Worm (Caenorhabditis elegans) whole organism, L1 larva: ENCODE measurements around the gene sdc-2.

ENCODE experiments used
- aha-1 ChIP-seq: fragments of 150-350 bp; optimal IDR thresholded peaks from 2 replicates; lab custom pipeline; 2014; ENCODE audit warnings: missing biosample characterization, missing genetic modification characterization
- ama-1 ChIP-seq: fragments of 150-350 bp; optimal IDR thresholded peaks from 2 replicates; lab custom pipeline; 2014
- ces-1 ChIP-seq: fragments of 150-350 bp; optimal IDR thresholded peaks from 2 replicates; lab custom pipeline; 2014; ENCODE audit warnings: missing biosample characterization, missing genetic modification reagents, missing genetic modification characterization
- isw-1 ChIP-seq: fragments of 200-800 bp; sonication (Bioruptor generic); IDR thresholded peaks from 2 replicates; pipeline ENCODE4 v1.3.6; 2022; ENCODE audit warnings: missing genetic modification characterization, missing compliant biosample characterization
- mdl-1 ChIP-seq, 2 experiments: fragments of 150-350 bp; optimal IDR thresholded peaks; 2 replicates each; lab custom pipeline; 2014 to 2017; ENCODE audit warnings: missing biosample characterization in 2 of 2, missing genetic modification characterization in 2 of 2, inconsistent platforms in 1 of 2
- mef-2 ChIP-seq: fragments of 150-350 bp; optimal IDR thresholded peaks from 2 replicates; lab custom pipeline; 2014; ENCODE audit warnings: missing biosample characterization, missing genetic modification characterization
- mep-1 ChIP-seq: fragments of 150-350 bp; optimal IDR thresholded peaks from 2 replicates; lab custom pipeline; 2014; ENCODE audit warnings: missing biosample characterization, missing genetic modification characterization
- nhr-237 ChIP-seq: fragments of 150-350 bp; optimal IDR thresholded peaks from 2 replicates; lab custom pipeline; 2014; ENCODE audit warnings: missing biosample characterization, missing genetic modification characterization
- nhr-71 ChIP-seq: sonication (generic microtip); optimal IDR thresholded peaks from 2 replicates; lab custom pipeline; 2016; ENCODE audit warnings: mild to moderate bottlenecking, missing genetic modification characterization, moderate library complexity, missing compliant biosample characterization
- nhr-76 ChIP-seq: sonication (generic microtip); optimal IDR thresholded peaks from 2 replicates; lab custom pipeline; 2017; ENCODE audit warnings: missing biosample characterization, missing genetic modification characterization
- nhr-84 ChIP-seq: sonication (generic microtip); optimal IDR thresholded peaks from 2 replicates; lab custom pipeline; 2017; ENCODE audit warnings: missing biosample characterization, missing genetic modification characterization
- nhr-90 ChIP-seq: sonication (generic microtip); optimal IDR thresholded peaks from 2 replicates; lab custom pipeline; 2016; ENCODE audit warnings: mild to moderate bottlenecking, missing genetic modification characterization, missing compliant biosample characterization; ENCODE audit not compliant: poor library complexity
- pax-3 ChIP-seq: fragments of 200-800 bp; sonication (Bioruptor generic); optimal IDR thresholded peaks from 2 replicates; lab custom pipeline; 2018; ENCODE audit warnings: mild to moderate bottlenecking, missing genetic modification characterization, moderate library complexity, missing compliant biosample characterization
- unc-62 ChIP-seq: fragments of 150-350 bp; optimal IDR thresholded peaks from 2 replicates; lab custom pipeline; 2014; ENCODE audit warnings: missing biosample characterization, missing genetic modification reagents, missing genetic modification characterization

- no peak for TF ChIP-seq nhr-237 (tag; lab: Kevin White, UChicago)
- TF ChIP-seq mdl-1 (tag; optimal IDR thresholded peaks at IDR 0.05; lab: Kevin White, UChicago): no peak
- no peak for TF ChIP-seq nhr-90 (tag; lab: Kevin White, UChicago)
- no peak for TF ChIP-seq nhr-71 (tag; lab: Kevin White, UChicago)
- no peak for TF ChIP-seq pax-3 (tag; lab: Kevin White, UChicago)
- no peak for TF ChIP-seq mep-1 (tag; lab: Kevin White, UChicago)
- TF ChIP-seq nhr-84 (tag; lab: Kevin White, UChicago): no peak
- TF ChIP-seq ama-1 (lab: Kevin White, UChicago): no peak
- no peak for TF ChIP-seq aha-1 (tag; lab: Kevin White, UChicago)
- no peak for TF ChIP-seq isw-1 (GFP tag; lab: Robert Waterston, UW)
- no peak for TF ChIP-seq mef-2
- no peak for TF ChIP-seq nhr-76 (tag; lab: Kevin White, UChicago)
- TF ChIP-seq unc-62: no peak
- TF ChIP-seq ces-1: no peak
Measured at ce11 chrX:11480032-11480431, 42.5 kb upstream of the sdc-2 start.
